Worm (Caenorhabditis elegans) whole organism, L2 larva: Measurements from ENCODE around the gene C09G9.5.
A peak's percentile ranks its signal among the peaks of the same experiment; 100 is the strongest.

Source experiments
- C34F6.9 ChIP-seq: fragments of 150-350 bp; optimal IDR thresholded peaks from 2 replicates; lab custom pipeline; 2014; ENCODE audit warnings: missing biosample characterization, missing genetic modification characterization
- F13H6.1 ChIP-seq: sonication (generic microtip); optimal IDR thresholded peaks from 2 replicates; lab custom pipeline; 2016; ENCODE audit warnings: missing genetic modification characterization, missing compliant biosample characterization
- R02D3.7 ChIP-seq: fragments of 150-350 bp; optimal IDR thresholded peaks from 2 replicates; lab custom pipeline; 2014; ENCODE audit warnings: missing biosample characterization, missing genetic modification characterization
- Y55F3AM.14 ChIP-seq: fragments of 200-800 bp; sonication (Bioruptor generic); optimal IDR thresholded peaks from 2 replicates; lab custom pipeline; 2018; ENCODE audit warnings: mild to moderate bottlenecking, missing genetic modification characterization, missing compliant biosample characterization
- alr-1 ChIP-seq: fragments of 150-350 bp; optimal IDR thresholded peaks from 2 replicates; lab custom pipeline; 2014; ENCODE audit warnings: missing biosample characterization, missing genetic modification characterization
- aly-2 ChIP-seq: fragments of 150-350 bp; optimal IDR thresholded peaks from 2 replicates; lab custom pipeline; 2014; ENCODE audit warnings: missing biosample characterization, missing genetic modification characterization
- ama-1 ChIP-seq: fragments of 150-350 bp; optimal IDR thresholded peaks from 2 replicates; lab custom pipeline; 2018; ENCODE audit warnings: inconsistent platforms
- blmp-1 ChIP-seq: sonication (generic microtip); optimal IDR thresholded peaks from 2 replicates; lab custom pipeline; 2017; ENCODE audit warnings: missing genetic modification characterization, mild to moderate bottlenecking, missing compliant biosample characterization, antibody characterized with exemption, moderate library complexity; ENCODE audit not compliant: insufficient read depth
- ceh-16 ChIP-seq: fragments of 150-350 bp; optimal IDR thresholded peaks from 2 replicates; lab custom pipeline; 2014; ENCODE audit warnings: missing biosample characterization, missing genetic modification characterization
- ceh-82 ChIP-seq: fragments of 150-350 bp; optimal IDR thresholded peaks from 2 replicates; lab custom pipeline; 2014; ENCODE audit warnings: missing biosample characterization, missing genetic modification characterization
- egl-27 ChIP-seq: sonication (generic microtip); optimal IDR thresholded peaks from 3 replicates; lab custom pipeline; 2017; ENCODE audit warnings: missing biosample characterization, missing genetic modification reagents, missing genetic modification characterization
- elt-3 ChIP-seq: sonication (generic microtip); optimal IDR thresholded peaks from 2 replicates; lab custom pipeline; 2017; ENCODE audit warnings: missing biosample characterization, missing genetic modification characterization
- gmeb-1 ChIP-seq: fragments of 150-350 bp; optimal IDR thresholded peaks from 2 replicates; lab custom pipeline; 2014; ENCODE audit warnings: missing biosample characterization, missing genetic modification characterization
- lin-11 ChIP-seq: fragments of 150-350 bp; sonication (generic microtip); optimal IDR thresholded peaks from 2 replicates; lab custom pipeline; 2014; ENCODE audit warnings: missing biosample characterization, missing genetic modification characterization, inconsistent platforms, mixed read lengths
- lin-39 ChIP-seq: fragments of 150-350 bp; optimal IDR thresholded peaks from 2 replicates; lab custom pipeline; 2014; ENCODE audit warnings: missing biosample characterization, missing genetic modification reagents, missing genetic modification characterization
- lsy-2 ChIP-seq, 2 experiments: fragments of 150-350 bp in 1 of 2; sonication (generic microtip) in 1 of 2; optimal IDR thresholded peaks; 2 replicates each; lab custom pipeline; 2014 to 2017; ENCODE audit warnings: missing biosample characterization in 2 of 2, missing genetic modification characterization in 2 of 2
- mdl-1 ChIP-seq, 2 experiments: fragments of 150-350 bp in 1 of 2; sonication (generic microtip) in 1 of 2; optimal IDR thresholded peaks; 2 replicates each; lab custom pipeline; 2017; ENCODE audit warnings: missing biosample characterization in 2 of 2, missing genetic modification characterization in 2 of 2
- nhr-11 ChIP-seq: fragments of 150-350 bp; optimal IDR thresholded peaks from 2 replicates; lab custom pipeline; 2014; ENCODE audit warnings: missing biosample characterization, missing genetic modification characterization
- nhr-12 ChIP-seq: fragments of 150-350 bp; optimal IDR thresholded peaks from 2 replicates; lab custom pipeline; 2014; ENCODE audit warnings: missing biosample characterization, missing genetic modification characterization
- nhr-129 ChIP-seq: fragments of 150-350 bp; optimal IDR thresholded peaks from 2 replicates; lab custom pipeline; 2014; ENCODE audit warnings: missing biosample characterization, missing genetic modification characterization
- nhr-21 ChIP-seq: fragments of 150-350 bp; optimal IDR thresholded peaks from 2 replicates; lab custom pipeline; 2014; ENCODE audit warnings: missing biosample characterization, missing genetic modification characterization
- nhr-25 ChIP-seq: fragments of 150-350 bp; sonication (generic microtip); optimal IDR thresholded peaks from 3 replicates; lab custom pipeline; 2014; ENCODE audit warnings: missing biosample characterization, missing genetic modification characterization
- peb-1 ChIP-seq: fragments of 150-350 bp; optimal IDR thresholded peaks from 2 replicates; lab custom pipeline; 2014; ENCODE audit warnings: missing biosample characterization, missing genetic modification characterization
- sem-4 ChIP-seq: fragments of 150-350 bp; optimal IDR thresholded peaks from 2 replicates; lab custom pipeline; 2014; ENCODE audit warnings: missing biosample characterization, missing genetic modification reagents, missing genetic modification characterization
- skn-1 ChIP-seq: sonication (generic microtip); optimal IDR thresholded peaks from 2 replicates; lab custom pipeline; 2017; ENCODE audit warnings: missing biosample characterization, missing genetic modification characterization
- sma-9 ChIP-seq, 2 experiments: fragments of 150-350 bp in 1 of 2; sonication (generic microtip) in 1 of 2; optimal IDR thresholded peaks; 2 replicates each; lab custom pipeline; 2014 to 2016; ENCODE audit warnings: missing genetic modification characterization in 2 of 2, mild to moderate bottlenecking in 1 of 2, missing biosample characterization in 1 of 2, missing compliant biosample characterization in 1 of 2, missing genetic modification reagents in 1 of 2, moderate library complexity in 1 of 2
- snpc-4 ChIP-seq: fragments of 150-350 bp; optimal IDR thresholded peaks from 2 replicates; lab custom pipeline; 2014; ENCODE audit warnings: missing biosample characterization, missing genetic modification characterization
- unc-39 ChIP-seq: fragments of 150-350 bp; optimal IDR thresholded peaks from 2 replicates; lab custom pipeline; 2014; ENCODE audit warnings: missing biosample characterization, missing genetic modification characterization
- unc-55 ChIP-seq: fragments of 150-350 bp; sonication (generic microtip); optimal IDR thresholded peaks from 3 replicates; lab custom pipeline; 2014; ENCODE audit warnings: missing biosample characterization, missing genetic modification reagents, missing genetic modification characterization
- unc-62 ChIP-seq: fragments of 150-350 bp; optimal IDR thresholded peaks from 2 replicates; lab custom pipeline; 2014; ENCODE audit warnings: missing biosample characterization, missing genetic modification reagents, missing genetic modification characterization
- ztf-1 ChIP-seq: fragments of 200-800 bp; sonication (Bioruptor generic); conservative IDR thresholded peaks from 2 replicates; pipeline ENCODE4 v1.3.6; 2022; ENCODE audit warnings: missing genetic modification characterization, missing compliant biosample characterization
- ztf-11 ChIP-seq: sonication (generic microtip); optimal IDR thresholded peaks from 2 replicates; lab custom pipeline; 2017; ENCODE audit warnings: missing biosample characterization, missing genetic modification characterization
- ztf-4 ChIP-seq: fragments of 150-350 bp; optimal IDR thresholded peaks from 2 replicates; lab custom pipeline; 2014; ENCODE audit warnings: missing biosample characterization, missing genetic modification characterization

C09G9.5 gene

ce11 chrIV:8923381-8923780 is 37.1 kb downstream of the C09G9.5 start:
- no peak for TF ChIP-seq ama-1 (lab: Kevin White, UChicago)
- TF ChIP-seq unc-39 (tag; lab: Kevin White, UChicago), result no peak
- no peak for TF ChIP-seq ceh-82
- TF ChIP-seq nhr-12 (tag; lab: Kevin White, UChicago), result no peak
- TF ChIP-seq egl-27 (tag; lab: Kevin White, UChicago), result no peak
- no peak for TF ChIP-seq snpc-4 (tag; lab: Kevin White, UChicago)
- no peak for TF ChIP-seq nhr-11 (tag; lab: Kevin White, UChicago)
- no peak for TF ChIP-seq nhr-25 (tag; lab: Kevin White, UChicago)
- no peak for TF ChIP-seq ztf-11
- TF ChIP-seq ztf-1, result no peak
- TF ChIP-seq, all 48 proteins: peak for 0

- TF ChIP-seq egl-27 (tag; lab: Kevin White, UChicago) (no peak), Y55F3AM.14 (GFP tag; lab: Kevin White, UChicago) (no peak), sma-9 (GFP tag; optimal IDR thresholded peaks at IDR 0.05; lab: Kevin White, UChicago) (no peak), sma-9 (tag; optimal IDR thresholded peaks at IDR 0.05; lab: Kevin White, UChicago) (no peak), aly-2 (no peak), skn-1 (no peak), R02D3.7 (tag; lab: Kevin White, UChicago) (no peak), ztf-4 (no peak), lin-11 (tag; lab: Kevin White, UChicago) (no peak), unc-55 (GFP tag; lab: Kevin White, UChicago) (no peak), nhr-12 (tag; lab: Kevin White, UChicago) (no peak), peb-1 (tag; lab: Kevin White, UChicago) (no peak), mdl-1 (tag; optimal IDR thresholded peaks at IDR 0.05; lab: Kevin White, UChicago) (no peak), nhr-21 (tag; lab: Kevin White, UChicago) (no peak), lin-39 (tag; lab: Kevin White, UChicago) (no peak), unc-62 (GFP tag; lab: Kevin White, UChicago) (no peak), elt-3 (tag; lab: Kevin White, UChicago) (no peak)
Measured at ce11 chrIV:8924126-8924525, 37.8 kb downstream of the C09G9.5 start.

ce11 chrIV:8925990-8926389 is 39.7 kb downstream of the C09G9.5 start, which contains the start of the genes D1046.2 and cfim-2:
TSS of gene D1046.2 (minus strand) at chrIV:8926067.
TSS of gene cfim-2 (plus strand) at chrIV:8926324.
- TF ChIP-seq F13H6.1, result no peak
- peak; percentile 45 for TF ChIP-seq C34F6.9 (tag; lab: Kevin White, UChicago)
- TF ChIP-seq unc-55 (GFP tag; lab: Kevin White, UChicago), result peak; percentile 52
- no peak for TF ChIP-seq sma-9 (GFP tag; optimal IDR thresholded peaks at IDR 0.05; lab: Kevin White, UChicago)
- TF ChIP-seq sma-9 (tag; optimal IDR thresholded peaks at IDR 0.05; lab: Kevin White, UChicago), result no peak
- peak in 1 of 2 experiments; percentile 51 for TF ChIP-seq lsy-2 (tag; optimal IDR thresholded peaks at IDR 0.05; lab: Kevin White, UChicago)
- TF ChIP-seq gmeb-1 (tag; lab: Kevin White, UChicago), result peak; percentile 42

ce11 chrIV:8926511-8926910 is 40.2 kb downstream of the C09G9.5 start:
- TF ChIP-seq ztf-4, result no peak
- no peak for TF ChIP-seq unc-39 (tag; lab: Kevin White, UChicago)
- TF ChIP-seq alr-1 (tag; lab: Kevin White, UChicago), result no peak
- no peak for TF ChIP-seq nhr-11 (tag; lab: Kevin White, UChicago)
- no peak for TF ChIP-seq sma-9 (GFP tag; optimal IDR thresholded peaks at IDR 0.05; lab: Kevin White, UChicago)
- no peak for TF ChIP-seq sma-9 (tag; optimal IDR thresholded peaks at IDR 0.05; lab: Kevin White, UChicago)
- TF ChIP-seq nhr-129, result no peak
- TF ChIP-seq blmp-1 (tag; lab: Kevin White, UChicago), result no peak
- no peak for TF ChIP-seq lin-11 (tag; lab: Kevin White, UChicago)
- no peak for TF ChIP-seq Y55F3AM.14 (GFP tag; lab: Kevin White, UChicago)
- TF ChIP-seq unc-62 (GFP tag; lab: Kevin White, UChicago), result no peak
- TF ChIP-seq elt-3 (tag; lab: Kevin White, UChicago), result no peak
- TF ChIP-seq peb-1 (tag; lab: Kevin White, UChicago), result no peak
- TF ChIP-seq nhr-12 (tag; lab: Kevin White, UChicago), result no peak
- no peak for TF ChIP-seq aly-2
- TF ChIP-seq ceh-16 (tag; lab: Kevin White, UChicago), result no peak
- TF ChIP-seq skn-1, result no peak
- TF ChIP-seq unc-55 (GFP tag; lab: Kevin White, UChicago), result no peak
- no peak for TF ChIP-seq sem-4 (tag; lab: Kevin White, UChicago)
